Worm (Caenorhabditis elegans) whole organism, L3 larva: ENCODE data around the gene mog-4.

Experiments used
- R02D3.7 ChIP-seq: fragments of 150-350 bp; optimal IDR thresholded peaks from 2 replicates; lab custom pipeline; 2014; ENCODE audit warnings: missing biosample characterization, missing genetic modification characterization
- aly-2 ChIP-seq: fragments of 150-350 bp; optimal IDR thresholded peaks from 2 replicates; lab custom pipeline; 2014; ENCODE audit warnings: missing biosample characterization, missing genetic modification characterization
- ama-1 ChIP-seq: fragments of 150-350 bp; optimal IDR thresholded peaks from 2 replicates; lab custom pipeline; 2018
- ceh-9 ChIP-seq: sonication (generic microtip); optimal IDR thresholded peaks from 2 replicates; lab custom pipeline; 2018; ENCODE audit warnings: missing biosample characterization, missing genetic modification characterization
- daf-12 ChIP-seq: fragments of 150-350 bp; optimal IDR thresholded peaks from 2 replicates; lab custom pipeline; 2014; ENCODE audit warnings: missing biosample characterization, missing genetic modification reagents, missing genetic modification characterization
- egl-5 ChIP-seq: fragments of 150-350 bp; optimal IDR thresholded peaks from 2 replicates; lab custom pipeline; 2017; ENCODE audit warnings: missing biosample characterization, missing genetic modification reagents, missing genetic modification characterization, inconsistent platforms
- elt-1 ChIP-seq: fragments of 150-350 bp; optimal IDR thresholded peaks from 2 replicates; lab custom pipeline; 2014; ENCODE audit warnings: missing biosample characterization, missing genetic modification characterization
- elt-2 ChIP-seq: sonication (generic microtip); optimal IDR thresholded peaks from 2 replicates; lab custom pipeline; 2016; ENCODE audit warnings: missing genetic modification reagents, mild to moderate bottlenecking, missing genetic modification characterization, missing compliant biosample characterization
- elt-3 ChIP-seq, 3 experiments: fragments of 150-350 bp in 1 of 3; sonication (generic microtip) in 2 of 3; optimal IDR thresholded peaks; 2 replicates in 2 of 3; 4 replicates in 1 of 3; lab custom pipeline; 2014 to 2017; ENCODE audit warnings: missing biosample characterization in 3 of 3, missing genetic modification characterization in 3 of 3
- eor-1 ChIP-seq, 2 experiments: fragments of 150-350 bp; optimal IDR thresholded peaks; 2 replicates each; lab custom pipeline; 2014 to 2018; ENCODE audit warnings: missing biosample characterization in 2 of 2, missing genetic modification characterization in 2 of 2
- fkh-2 ChIP-seq: fragments of 150-350 bp; optimal IDR thresholded peaks from 2 replicates; lab custom pipeline; 2014; ENCODE audit warnings: missing biosample characterization, missing genetic modification reagents, missing genetic modification characterization
- fos-1 ChIP-seq: fragments of 150-350 bp; optimal IDR thresholded peaks from 2 replicates; lab custom pipeline; 2014; ENCODE audit warnings: missing biosample characterization, missing genetic modification characterization
- jun-1 ChIP-seq: fragments of 150-350 bp; optimal IDR thresholded peaks from 2 replicates; lab custom pipeline; 2014; ENCODE audit warnings: missing biosample characterization, missing genetic modification reagents, missing genetic modification characterization
- lin-15B ChIP-seq: fragments of 150-350 bp; optimal IDR thresholded peaks from 2 replicates; lab custom pipeline; 2014; ENCODE audit warnings: missing biosample characterization, missing genetic modification characterization
- lin-39 ChIP-seq: fragments of 150-350 bp; optimal IDR thresholded peaks from 2 replicates; lab custom pipeline; 2018; ENCODE audit warnings: missing biosample characterization, missing genetic modification reagents, missing genetic modification characterization
- lsy-12 ChIP-seq: sonication (generic microtip); optimal IDR thresholded peaks from 2 replicates; lab custom pipeline; 2016; ENCODE audit warnings: mild to moderate bottlenecking, missing genetic modification characterization, missing compliant biosample characterization
- mdl-1 ChIP-seq: fragments of 150-350 bp; optimal IDR thresholded peaks from 2 replicates; lab custom pipeline; 2014; ENCODE audit warnings: missing biosample characterization, missing genetic modification characterization
- nfya-1 ChIP-seq: sonication (generic microtip); optimal IDR thresholded peaks from 2 replicates; lab custom pipeline; 2017; ENCODE audit warnings: missing genetic modification characterization, mild to moderate bottlenecking, missing compliant biosample characterization, antibody characterized with exemption, moderate library complexity; ENCODE audit not compliant: insufficient read depth
- nhr-11 ChIP-seq: fragments of 150-350 bp; optimal IDR thresholded peaks from 2 replicates; lab custom pipeline; 2014; ENCODE audit warnings: missing biosample characterization, missing genetic modification characterization
- nhr-12 ChIP-seq: fragments of 150-350 bp; optimal IDR thresholded peaks from 2 replicates; lab custom pipeline; 2014; ENCODE audit warnings: missing biosample characterization, missing genetic modification characterization
- nhr-237 ChIP-seq: fragments of 150-350 bp; optimal IDR thresholded peaks from 2 replicates; lab custom pipeline; 2014; ENCODE audit warnings: missing biosample characterization, missing genetic modification characterization
- nhr-25 ChIP-seq: sonication (generic microtip); optimal IDR thresholded peaks from 2 replicates; lab custom pipeline; 2017; ENCODE audit warnings: missing biosample characterization, missing genetic modification characterization
- nhr-28 ChIP-seq: fragments of 150-350 bp; optimal IDR thresholded peaks from 2 replicates; lab custom pipeline; 2014; ENCODE audit warnings: missing biosample characterization, missing genetic modification characterization
- nhr-43 ChIP-seq: sonication (generic microtip); optimal IDR thresholded peaks from 2 replicates; lab custom pipeline; 2016; ENCODE audit warnings: mild to moderate bottlenecking, missing genetic modification characterization, missing compliant biosample characterization; ENCODE audit not compliant: poor library complexity, severe bottlenecking
- nhr-76 ChIP-seq: fragments of 150-350 bp; sonication (generic microtip); optimal IDR thresholded peaks from 5 replicates; lab custom pipeline; 2014; ENCODE audit warnings: missing biosample characterization, missing genetic modification characterization
- nhr-77 ChIP-seq: fragments of 150-350 bp; optimal IDR thresholded peaks from 2 replicates; lab custom pipeline; 2014; ENCODE audit warnings: missing biosample characterization, missing genetic modification characterization
- pha-4 ChIP-seq: fragments of 150-350 bp; optimal IDR thresholded peaks from 2 replicates; lab custom pipeline; 2014; ENCODE audit warnings: missing biosample characterization, missing genetic modification reagents, missing genetic modification characterization
- pqm-1 ChIP-seq: fragments of 150-350 bp; optimal IDR thresholded peaks from 2 replicates; lab custom pipeline; 2017; ENCODE audit warnings: missing biosample characterization, missing genetic modification characterization, inconsistent platforms
- sea-2 ChIP-seq: fragments of 150-350 bp; sonication (generic microtip); optimal IDR thresholded peaks from 4 replicates; lab custom pipeline; 2014; ENCODE audit warnings: missing biosample characterization, missing genetic modification reagents, missing genetic modification characterization
- skn-1 ChIP-seq: fragments of 150-350 bp; optimal IDR thresholded peaks from 2 replicates; lab custom pipeline; 2014; ENCODE audit warnings: missing biosample characterization, missing genetic modification characterization
- snpc-4 ChIP-seq: fragments of 150-350 bp; optimal IDR thresholded peaks from 2 replicates; lab custom pipeline; 2014; ENCODE audit warnings: missing biosample characterization, missing genetic modification characterization
- tbx-2 ChIP-seq: sonication (generic microtip); optimal IDR thresholded peaks from 2 replicates; lab custom pipeline; 2016; ENCODE audit warnings: mild to moderate bottlenecking, missing genetic modification characterization, missing compliant biosample characterization
- unc-62 ChIP-seq: fragments of 150-350 bp; sonication (generic microtip); optimal IDR thresholded peaks from 4 replicates; lab custom pipeline; 2014; ENCODE audit warnings: missing biosample characterization, missing genetic modification reagents, missing genetic modification characterization
- ztf-11 ChIP-seq: fragments of 150-350 bp; optimal IDR thresholded peaks from 2 replicates; lab custom pipeline; 2014; ENCODE audit warnings: missing biosample characterization, missing genetic modification characterization

Gene mog-4

DNA sequence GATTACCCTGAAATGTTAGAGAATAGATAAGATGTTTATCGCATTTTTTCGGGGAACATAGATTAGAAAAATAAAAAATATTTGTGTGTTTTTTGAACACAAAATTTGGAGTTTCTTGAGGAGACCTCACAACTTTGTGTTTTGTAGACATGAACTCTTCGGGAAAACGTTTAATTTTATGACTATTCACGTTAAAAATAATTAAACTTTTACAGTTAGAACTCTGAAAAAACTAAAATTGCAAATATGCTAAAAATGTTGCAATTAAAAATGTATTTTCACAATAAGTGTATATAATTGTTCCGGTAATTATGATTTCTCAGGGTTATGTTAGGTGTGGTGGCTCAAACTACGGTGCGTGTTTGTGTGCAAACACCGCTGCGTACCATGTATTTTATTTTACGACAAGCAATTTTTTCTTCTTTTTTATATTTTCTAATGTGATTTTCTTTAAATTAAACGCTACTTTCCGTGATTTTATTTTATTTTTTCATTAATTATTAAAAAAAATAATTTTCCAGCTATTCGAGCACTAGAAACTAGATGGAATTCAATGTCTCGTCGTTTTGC, 33.1 kb downstream of the mog-4 start, which contains the start of the genes F57C2.5 and spat-1 (continued):
- no peak for TF ChIP-seq elt-3 (tag; optimal IDR thresholded peaks at IDR 0.05; lab: Kevin White, UChicago)
- TF ChIP-seq, all 47 proteins: peak for 12

ce11 chrII:14527104-14527503, 34.3 kb downstream of the mog-4 start:
- no peak for TF ChIP-seq fos-1 (tag; lab: Kevin White, UChicago)
- TF ChIP-seq daf-12 (tag; lab: Kevin White, UChicago), result no peak
- TF ChIP-seq nhr-77 (tag; lab: Kevin White, UChicago), result no peak
- no peak for TF ChIP-seq elt-3 (tag; optimal IDR thresholded peaks at IDR 0.05; lab: Kevin White, UChicago)
- TF ChIP-seq nhr-76, result no peak
- no peak for TF ChIP-seq egl-5 (tag; lab: Kevin White, UChicago)
- no peak for TF ChIP-seq aly-2 (tag; lab: Kevin White, UChicago)
- no peak for TF ChIP-seq ama-1 (lab: Kevin White, UChicago)
- TF ChIP-seq jun-1 (tag; lab: Kevin White, UChicago), result no peak
- no peak for TF ChIP-seq pha-4 (tag; lab: Kevin White, UChicago)
- TF ChIP-seq R02D3.7 (tag; lab: Kevin White, UChicago), result no peak
- no peak for TF ChIP-seq mdl-1
- TF ChIP-seq ztf-11 (tag; lab: Kevin White, UChicago), result no peak
- TF ChIP-seq, all 47 proteins: peak for 0

ce11 chrII:14525013-14525412, 36.4 kb downstream of the mog-4 start, which contains the start of gene F57C2.4:
Gene F57C2.4, plus strand, starts transcription at chrII:14525313.
- TF ChIP-seq pqm-1 (tag; lab: Kevin White, UChicago) (no peak), nfya-1 (no peak), daf-12 (tag; lab: Kevin White, UChicago) (no peak), egl-5 (tag; lab: Kevin White, UChicago) (no peak), nhr-11 (tag; lab: Kevin White, UChicago) (no peak), elt-3 (tag; optimal IDR thresholded peaks at IDR 0.05; lab: Kevin White, UChicago) (no peak), nhr-28 (tag; lab: Kevin White, UChicago) (no peak), elt-2 (tag; lab: Kevin White, UChicago) (no peak), sea-2 (GFP tag; lab: Kevin White, UChicago) (no peak), ama-1 (lab: Kevin White, UChicago) (no peak)

DNA sequence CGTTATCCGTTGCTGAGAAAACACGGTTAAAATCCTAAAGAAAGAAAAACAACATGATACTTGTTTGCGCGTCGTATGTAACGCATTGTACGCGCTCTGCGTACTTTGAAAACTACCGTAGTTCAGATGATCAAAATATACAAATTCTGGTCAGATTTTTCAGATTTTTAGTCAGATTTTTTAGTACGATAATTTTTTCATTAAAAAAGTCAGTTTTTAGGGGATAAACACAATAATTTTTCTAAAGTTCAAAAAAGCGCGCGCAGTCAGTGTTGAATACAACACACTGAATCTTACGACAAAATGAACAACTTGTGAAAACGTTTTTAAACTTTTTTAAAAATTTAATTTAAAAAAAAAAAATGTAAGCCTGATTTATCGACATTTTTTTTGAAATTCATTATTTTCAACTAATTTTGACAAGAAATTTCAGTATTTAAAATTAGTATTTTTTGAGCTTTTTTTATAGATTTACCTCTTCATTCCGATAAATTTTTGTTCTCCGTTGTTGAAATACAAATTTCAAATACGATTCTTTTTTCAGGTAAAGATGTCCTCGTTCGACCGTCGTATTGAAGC, 37.7 kb downstream of the mog-4 start, which contains the start of gene pot-2:
Gene pot-2 (plus strand): TSS at position 529 of the 579 bp plus-strand sequence.
- no peak for TF ChIP-seq elt-2 (tag; lab: Kevin White, UChicago)
- no peak for TF ChIP-seq ceh-9 (tag; lab: Kevin White, UChicago)
- TF ChIP-seq daf-12 (tag; lab: Kevin White, UChicago), result no peak
- TF ChIP-seq ztf-11 (tag; lab: Kevin White, UChicago), result no peak
- no peak for TF ChIP-seq lsy-12
- TF ChIP-seq nhr-12 (tag; lab: Kevin White, UChicago), result no peak
- no peak for TF ChIP-seq jun-1 (tag; lab: Kevin White, UChicago)
- no peak for TF ChIP-seq unc-62
- no peak for TF ChIP-seq tbx-2
- TF ChIP-seq eor-1 (tag; optimal IDR thresholded peaks at IDR 0.05; lab: Kevin White, UChicago), result no peak
- no peak for TF ChIP-seq nhr-43
- TF ChIP-seq skn-1 (tag; lab: Kevin White, UChicago), result no peak
- TF ChIP-seq R02D3.7 (tag; lab: Kevin White, UChicago), result no peak
- TF ChIP-seq nhr-11 (tag; lab: Kevin White, UChicago), result no peak
- no peak for TF ChIP-seq elt-1 (tag; lab: Kevin White, UChicago)
- TF ChIP-seq snpc-4 (tag; lab: Kevin White, UChicago), result no peak

- no peak for TF ChIP-seq nhr-43
- TF ChIP-seq lin-15B, result no peak
- TF ChIP-seq lin-39 (tag; lab: Kevin White, UChicago), result no peak
- no peak for TF ChIP-seq nhr-12 (tag; lab: Kevin White, UChicago)
- no peak for TF ChIP-seq nhr-77 (tag; lab: Kevin White, UChicago)
- no peak for TF ChIP-seq nhr-28 (tag; lab: Kevin White, UChicago)
- TF ChIP-seq nhr-11 (tag; lab: Kevin White, UChicago), result no peak
- TF ChIP-seq nhr-237 (tag; lab: Kevin White, UChicago), result no peak
- no peak for TF ChIP-seq daf-12 (tag; lab: Kevin White, UChicago)
- TF ChIP-seq fkh-2 (tag; lab: Kevin White, UChicago), result no peak
- TF ChIP-seq skn-1 (tag; lab: Kevin White, UChicago), result no peak
- no peak for TF ChIP-seq nhr-25 (tag; lab: Kevin White, UChicago)
Measured at ce11 chrII:14523070-14523572, 38.3 kb downstream of the mog-4 start, which contains the start of gene btb-20. Gene btb-20, minus strand, starts transcription at chrII:14523522.
